Fruit fly (Drosophila melanogaster) whole organism, embryonic: ENCODE measurements around the gene AGO2.

Experiments
- Bgb ChIP-seq: fragments of 200-800 bp; sonication (Bioruptor generic); IDR thresholded peaks from 2 replicates; pipeline ENCODE4 v1.3.6; 2022; ENCODE audit warnings: missing biosample characterization, missing genetic modification characterization; ENCODE audit not compliant: partially characterized antibody
- CG11560 ChIP-seq: fragments of 200-800 bp; sonication (Bioruptor generic); IDR thresholded peaks from 3 replicates; pipeline ENCODE4 v1.3.6; 2022; ENCODE audit warnings: missing biosample characterization, missing genetic modification characterization
- CG11696 ChIP-seq: fragments of 200-800 bp; sonication (Bioruptor generic); IDR thresholded peaks from 2 replicates; pipeline ENCODE4 v1.3.6; 2022; ENCODE audit warnings: missing biosample characterization, missing genetic modification characterization
- CG12155 ChIP-seq: fragments of 200-800 bp; sonication (Bioruptor generic); optimal IDR thresholded peaks from 3 replicates; lab custom pipeline; 2016; ENCODE audit warnings: missing biosample characterization, missing genetic modification characterization
- CG12236 ChIP-seq: fragments of 200-800 bp; sonication (Bioruptor generic); optimal IDR thresholded peaks from 2 replicates; lab custom pipeline; 2016; ENCODE audit warnings: missing biosample characterization, missing genetic modification characterization
- CG12299 ChIP-seq: fragments of 200-800 bp; sonication (Bioruptor generic); optimal IDR thresholded peaks from 2 replicates; lab custom pipeline; 2018; ENCODE audit warnings: missing biosample characterization, mild to moderate bottlenecking, missing genetic modification characterization
- CG17359 ChIP-seq: fragments of 200-800 bp; sonication (Bioruptor generic); optimal IDR thresholded peaks from 3 replicates; lab custom pipeline; 2018; ENCODE audit warnings: missing biosample characterization, mild to moderate bottlenecking, missing genetic modification characterization, moderate library complexity
- CG2129 ChIP-seq: fragments of 200-800 bp; sonication (Bioruptor generic); IDR thresholded peaks from 2 replicates; pipeline ENCODE4 v1.3.6; 2022; ENCODE audit warnings: missing biosample characterization, missing genetic modification characterization; ENCODE audit not compliant: partially characterized antibody
- CG2202 ChIP-seq: fragments of 200-800 bp; sonication (Bioruptor generic); optimal IDR thresholded peaks from 2 replicates; lab custom pipeline; 2018; ENCODE audit warnings: missing biosample characterization, mild to moderate bottlenecking, missing genetic modification characterization
- CG2678 ChIP-seq: fragments of 200-800 bp; sonication (Bioruptor generic); optimal IDR thresholded peaks from 3 replicates; lab custom pipeline; 2019; ENCODE audit warnings: missing biosample characterization, mild to moderate bottlenecking, missing genetic modification characterization, moderate library complexity
- CG2712 ChIP-seq: fragments of 200-800 bp; optimal IDR thresholded peaks from 3 replicates; lab custom pipeline; 2019; ENCODE audit warnings: missing biosample characterization, mild to moderate bottlenecking, missing genetic modification characterization, moderate library complexity
- CG31441 ChIP-seq: fragments of 200-800 bp; sonication (Bioruptor generic); IDR thresholded peaks from 2 replicates; pipeline ENCODE4 v1.3.6; 2022; ENCODE audit warnings: missing biosample characterization, missing genetic modification characterization
- CG34376 ChIP-seq: fragments of 200-800 bp; sonication (Bioruptor generic); optimal IDR thresholded peaks from 2 replicates; lab custom pipeline; 2018; ENCODE audit warnings: missing biosample characterization, mild to moderate bottlenecking, missing genetic modification characterization
- CG6689 ChIP-seq: fragments of 200-800 bp; sonication (Bioruptor generic); IDR thresholded peaks from 2 replicates; pipeline ENCODE4 v1.3.6; 2022; ENCODE audit warnings: missing biosample characterization, missing genetic modification characterization
- CG6765 ChIP-seq: fragments of 200-800 bp; sonication (Bioruptor generic); optimal IDR thresholded peaks from 3 replicates; lab custom pipeline; 2017; ENCODE audit warnings: missing biosample characterization, mild to moderate bottlenecking, missing genetic modification characterization
- CG6791 ChIP-seq: fragments of 200-800 bp; sonication (Bioruptor generic); IDR thresholded peaks from 3 replicates; pipeline ENCODE4 v1.3.6; 2022; ENCODE audit warnings: missing biosample characterization, missing genetic modification characterization; ENCODE audit not compliant: partially characterized antibody
- CG6813 ChIP-seq: fragments of 200-800 bp; sonication (Bioruptor generic); optimal IDR thresholded peaks from 2 replicates; lab custom pipeline; 2017; ENCODE audit warnings: missing biosample characterization, missing genetic modification characterization, mild to moderate bottlenecking, moderate library complexity, missing genetic modification reagents
- CG9817 ChIP-seq: fragments of 200-800 bp; sonication (Bioruptor generic); optimal IDR thresholded peaks from 2 replicates; lab custom pipeline; 2018; ENCODE audit warnings: missing biosample characterization, mild to moderate bottlenecking, missing genetic modification characterization, moderate library complexity
- D ChIP-seq, 2 experiments: fragments of 200-800 bp in 1 of 2; fragments of >200 bp in 1 of 2; sonication (Bioruptor generic) in 1 of 2; optimal IDR thresholded peaks; 2 replicates in 1 of 2; 3 replicates in 1 of 2; lab custom pipeline; 2017; ENCODE audit warnings: mild to moderate bottlenecking in 1 of 2, missing biosample characterization in 1 of 2, missing genetic modification characterization in 1 of 2, missing genetic modification reagents in 1 of 2
- Dad ChIP-seq: fragments of 200-800 bp; sonication (Bioruptor generic); optimal IDR thresholded peaks from 3 replicates; lab custom pipeline; 2016; ENCODE audit warnings: missing biosample characterization, missing genetic modification characterization
- Dbx ChIP-seq: fragments of 200-800 bp; sonication (Bioruptor generic); IDR thresholded peaks from 3 replicates; pipeline ENCODE4 v1.3.6; 2022; ENCODE audit warnings: missing biosample characterization, missing genetic modification characterization
- Dp ChIP-seq: fragments of 200-800 bp; sonication (Bioruptor generic); optimal IDR thresholded peaks from 2 replicates; lab custom pipeline; 2018; ENCODE audit warnings: missing biosample characterization, mild to moderate bottlenecking, missing genetic modification characterization, moderate library complexity
- Dref ChIP-seq: fragments of 200-800 bp; sonication (Bioruptor generic); IDR thresholded peaks from 2 replicates; pipeline ENCODE4 v1.3.6; 2022; ENCODE audit warnings: missing biosample characterization, missing genetic modification characterization
- Ets65A ChIP-seq: fragments of 200-800 bp; sonication (Bioruptor generic); peaks from one replicate; lab custom pipeline; 2016; ENCODE audit warnings: missing biosample characterization, missing genetic modification characterization
- GATAe ChIP-seq: fragments of 200-800 bp; sonication (Bioruptor generic); conservative IDR thresholded peaks from 2 replicates; pipeline ENCODE4 v1.3.6; 2022; ENCODE audit warnings: missing biosample characterization, missing genetic modification characterization
- HLH54F ChIP-seq: fragments of 200-800 bp; sonication (Bioruptor generic); optimal IDR thresholded peaks from 3 replicates; lab custom pipeline; 2016; ENCODE audit warnings: missing biosample characterization, missing genetic modification characterization
- HLHmδ ChIP-seq: fragments of 200-800 bp; sonication (Bioruptor generic); optimal IDR thresholded peaks from 2 replicates; lab custom pipeline; 2018; ENCODE audit warnings: missing biosample characterization, mild to moderate bottlenecking, missing genetic modification characterization, moderate library complexity
- Kr ChIP-seq: fragments of 200-800 bp; sonication (Bioruptor generic); optimal IDR thresholded peaks from 2 replicates; lab custom pipeline; 2017; ENCODE audit warnings: missing biosample characterization, mild to moderate bottlenecking, missing genetic modification characterization
- NC2β ChIP-seq: fragments of 200-800 bp; sonication (Bioruptor generic); optimal IDR thresholded peaks from 2 replicates; lab custom pipeline; 2016; ENCODE audit warnings: missing biosample characterization, missing genetic modification characterization
- Nf-YC ChIP-seq: fragments of 200-800 bp; optimal IDR thresholded peaks from 3 replicates; lab custom pipeline; 2019; ENCODE audit warnings: missing biosample characterization, mild to moderate bottlenecking, missing genetic modification characterization, moderate library complexity
- Pdp1 ChIP-seq, 2 experiments: fragments of 200-800 bp; sonication (Bioruptor generic); optimal IDR thresholded peaks; 3 replicates each; lab custom pipeline; 2016; ENCODE audit warnings: missing biosample characterization in 2 of 2, missing genetic modification characterization in 2 of 2, mild to moderate bottlenecking in 1 of 2, moderate library complexity in 1 of 2
- Ptx1 ChIP-seq: fragments of 200-800 bp; sonication (Bioruptor generic); IDR thresholded peaks from 2 replicates; pipeline ENCODE4 v1.3.6; 2022; ENCODE audit warnings: missing biosample characterization, missing genetic modification characterization
- Rfx ChIP-seq: fragments of 200-800 bp; sonication (Bioruptor generic); IDR thresholded peaks from 2 replicates; pipeline ENCODE4 v1.3.6; 2022; ENCODE audit warnings: missing biosample characterization, missing genetic modification characterization
- Usf ChIP-seq: fragments of 200-800 bp; sonication (Bioruptor generic); optimal IDR thresholded peaks from 2 replicates; lab custom pipeline; 2017; ENCODE audit warnings: missing genotype, missing biosample characterization, missing genetic modification characterization
- Xbp1 ChIP-seq: fragments of 200-800 bp; sonication (Bioruptor generic); optimal IDR thresholded peaks from 3 replicates; lab custom pipeline; 2016; ENCODE audit warnings: missing biosample characterization, mild to moderate bottlenecking, missing genetic modification characterization
- ci ChIP-seq: fragments of 200-800 bp; sonication (Bioruptor generic); IDR thresholded peaks from 3 replicates; pipeline ENCODE4 v1.3.6; 2022; ENCODE audit warnings: missing biosample characterization, missing genetic modification characterization
- cwo ChIP-seq: fragments of 200-800 bp; sonication (Bioruptor generic); optimal IDR thresholded peaks from 3 replicates; lab custom pipeline; 2017; ENCODE audit warnings: missing biosample characterization, missing genetic modification characterization, mild to moderate bottlenecking, moderate library complexity, missing genetic modification reagents
- dan ChIP-seq: fragments of 200-800 bp; sonication (Bioruptor generic); IDR thresholded peaks from 2 replicates; pipeline ENCODE4 v1.3.6; 2022; ENCODE audit warnings: missing biosample characterization, missing genetic modification characterization
- fd3F ChIP-seq: fragments of 200-800 bp; sonication (Bioruptor generic); optimal IDR thresholded peaks from 2 replicates; lab custom pipeline; 2018; ENCODE audit warnings: missing biosample characterization, mild to moderate bottlenecking, missing genetic modification characterization, moderate library complexity
- fu2 ChIP-seq: fragments of 200-800 bp; sonication (Bioruptor generic); optimal IDR thresholded peaks from 2 replicates; lab custom pipeline; 2016; ENCODE audit warnings: missing biosample characterization, missing genetic modification characterization
- hbn ChIP-seq: fragments of 200-800 bp; sonication (Bioruptor generic); IDR thresholded peaks from 2 replicates; pipeline ENCODE4 v1.3.6; 2022; ENCODE audit warnings: missing biosample characterization, missing genetic modification characterization; ENCODE audit not compliant: partially characterized antibody
- her ChIP-seq: fragments of 200-800 bp; sonication (Bioruptor generic); optimal IDR thresholded peaks from 2 replicates; lab custom pipeline; 2016; ENCODE audit warnings: missing biosample characterization, missing genetic modification characterization
- lbe ChIP-seq: fragments of 200-800 bp; sonication (Bioruptor generic); optimal IDR thresholded peaks from 2 replicates; lab custom pipeline; 2016; ENCODE audit warnings: missing biosample characterization, mild to moderate bottlenecking, missing genetic modification characterization
- lola ChIP-seq, 3 experiments: fragments of >200 bp in 2 of 3; fragments of 200-800 bp in 1 of 3; sonication (Bioruptor generic) in 1 of 3; optimal IDR thresholded peaks; 2 replicates each; lab custom pipeline; 2017 to 2019; ENCODE audit warnings: missing biosample characterization in 3 of 3, missing genetic modification characterization in 3 of 3, mild to moderate bottlenecking in 1 of 3, moderate library complexity in 1 of 3
- sug ChIP-seq: fragments of 200-800 bp; optimal IDR thresholded peaks from 2 replicates; lab custom pipeline; 2019; ENCODE audit warnings: missing biosample characterization, mild to moderate bottlenecking, missing genetic modification characterization, moderate library complexity
- tin ChIP-seq: fragments of 200-800 bp; sonication (Bioruptor generic); optimal IDR thresholded peaks from 3 replicates; lab custom pipeline; 2016; ENCODE audit warnings: missing biosample characterization, missing genetic modification characterization
- unc-4 ChIP-seq: fragments of 200-800 bp; sonication (Bioruptor generic); IDR thresholded peaks from 2 replicates; pipeline ENCODE4 v1.3.6; 2022; ENCODE audit warnings: missing biosample characterization, missing genetic modification characterization; ENCODE audit not compliant: partially characterized antibody

AGO2 gene

DNA sequence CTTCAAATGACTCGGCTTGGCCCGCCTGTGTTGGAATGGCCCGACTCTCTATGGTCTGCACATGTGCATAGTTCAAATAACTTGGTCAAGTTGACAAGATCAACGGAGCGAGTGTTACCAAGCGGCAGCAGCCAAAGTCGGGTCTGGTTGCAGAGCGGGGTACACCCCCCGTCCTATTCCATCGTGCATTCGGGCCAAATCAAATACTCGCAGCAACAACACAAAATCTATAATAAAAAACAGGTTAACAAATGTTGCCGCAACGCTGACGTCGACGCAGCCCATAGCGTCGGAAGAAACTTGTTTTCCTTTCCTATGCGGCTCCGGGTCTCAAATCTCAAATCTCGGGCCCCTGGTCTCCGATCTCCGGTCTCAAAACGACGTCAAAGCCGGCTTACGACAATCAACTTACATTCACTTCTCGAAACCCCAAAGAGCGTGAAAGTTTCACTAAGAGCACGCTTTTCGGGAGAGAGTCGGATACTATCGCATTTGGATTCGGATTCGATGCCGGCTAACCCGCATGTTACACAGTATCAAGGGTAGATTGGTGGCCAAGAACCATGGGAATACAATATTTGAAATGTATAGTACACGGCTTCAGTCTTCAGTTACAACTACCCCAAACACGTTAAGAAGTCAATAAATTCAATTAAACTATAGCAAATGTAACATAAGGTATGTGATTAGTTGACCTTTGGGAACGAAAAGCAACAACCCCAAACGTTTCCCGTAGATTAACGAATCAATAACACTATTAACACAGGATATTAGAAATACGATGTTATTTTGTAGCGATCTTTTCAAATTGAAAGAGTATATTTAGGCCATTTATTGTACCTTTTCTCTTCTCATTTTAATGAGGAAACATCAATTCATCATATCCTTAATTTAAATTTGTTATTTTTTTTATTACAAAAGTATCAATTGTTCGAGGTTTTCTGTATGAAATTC lies 19.4 kb upstream of the AGO2 start (continued):
- peak; percentile 33 for TF ChIP-seq fd3F
- TF ChIP-seq cwo = peak; percentile 43
- TF ChIP-seq CG11560 (tag; lab: Robert Waterston, UW) = peak; percentile 52; the same call in 1 of the 3 replicates
- peak; percentile 13 for TF ChIP-seq HLHmδ
- peak; percentile 46 for TF ChIP-seq CG17359 (tag; lab: Kevin White, UChicago)
- 0 out of 3 replicates have a peak, but pooled peaks have one; percentile 16 for TF ChIP-seq Dbx (GFP tag; lab: Robert Waterston, UW)
- peak; percentile 37 for TF ChIP-seq sug (tag; lab: Kevin White, UChicago)
- no peak for TF ChIP-seq CG2129 (GFP tag; lab: Robert Waterston, UW)
- TF ChIP-seq tin (GFP tag; lab: Kevin White, UChicago) = peak; percentile 28
- no peak for TF ChIP-seq D (optimal IDR thresholded peaks at IDR 0.05; lab: Kevin White, UChicago)
- peak; percentile 43 for TF ChIP-seq D (GFP tag; optimal IDR thresholded peaks at IDR 0.05; lab: Kevin White, UChicago)
- peak; percentile 53 for TF ChIP-seq CG12155 (GFP tag; lab: Kevin White, UChicago)
- no peak for TF ChIP-seq CG6765
- TF ChIP-seq Nf-YC = peak; percentile 57
- peak; percentile 81 for TF ChIP-seq CG2678 (tag; lab: Kevin White, UChicago)
- peak; percentile 68 for TF ChIP-seq HLH54F (GFP tag; lab: Kevin White, UChicago)
- TF ChIP-seq Kr = no peak
- TF ChIP-seq CG34376 = no peak
- no peak for TF ChIP-seq GATAe (GFP tag; lab: Robert Waterston, UW)
- TF ChIP-seq Rfx = no peak; the same call in 1 of the 2 replicates
- TF ChIP-seq lbe (GFP tag; lab: Kevin White, UChicago) = no peak
- TF ChIP-seq Xbp1 (GFP tag; lab: Kevin White, UChicago) = peak; percentile 72
- no peak for TF ChIP-seq CG11696 (GFP tag; lab: Robert Waterston, UW)
- peak; percentile 61; the same call in 2 of the 3 replicates for TF ChIP-seq ci (GFP tag; lab: Robert Waterston, UW)
- peak; percentile 28 for TF ChIP-seq CG2202 (tag; lab: Kevin White, UChicago)
- TF ChIP-seq CG12236 (GFP tag; lab: Kevin White, UChicago) = peak; percentile 5
- TF ChIP-seq CG12299 (tag; lab: Kevin White, UChicago) = no peak
- no peak for TF ChIP-seq CG6791 (GFP tag; lab: Robert Waterston, UW)
- TF ChIP-seq hbn (GFP tag; lab: Robert Waterston, UW) = no peak
- TF ChIP-seq Bgb (GFP tag; lab: Robert Waterston, UW) = no peak
- TF ChIP-seq CG9817 (tag; lab: Kevin White, UChicago) = peak; percentile 57
- TF ChIP-seq NC2β (GFP tag; lab: Kevin White, UChicago) = peak; percentile 31
- peak; percentile 59; the same call in 1 of the 2 replicates for TF ChIP-seq CG31441 (GFP tag; lab: Robert Waterston, UW)
- peak; percentile 56 for TF ChIP-seq Usf (GFP tag; lab: Kevin White, UChicago)
- TF ChIP-seq Dref (GFP tag; lab: Robert Waterston, UW) = no peak
- TF ChIP-seq CG2712 = peak; percentile 63
- peak; percentile 5 to 71 for TF ChIP-seq Pdp1 (GFP tag; optimal IDR thresholded peaks at IDR 0.05; lab: Kevin White, UChicago)
- TF ChIP-seq unc-4 (GFP tag; lab: Robert Waterston, UW) = no peak
- TF ChIP-seq CG6813 = no peak
- peak; percentile 42; the same call in 1 of the 2 replicates for TF ChIP-seq CG6689 (GFP tag; lab: Robert Waterston, UW)
- no peak for TF ChIP-seq dan (GFP tag; lab: Robert Waterston, UW)
- TF ChIP-seq Dad (GFP tag; lab: Kevin White, UChicago) = peak; percentile 18
- no peak for TF ChIP-seq her (GFP tag; lab: Kevin White, UChicago)
- peak; percentile 34; the same call in 1 of the 2 replicates for TF ChIP-seq Ptx1 (GFP tag; lab: Robert Waterston, UW)
- TF ChIP-seq lola (GFP tag; optimal IDR thresholded peaks at IDR 0.05; lab: Kevin White, UChicago) = peak in 1 of 3 experiments; percentile 83
- TF ChIP-seq Dp (GFP tag; lab: Kevin White, UChicago) = no peak
- TF ChIP-seq Ets65A = peak; percentile 93
- TF ChIP-seq fu2 (GFP tag; lab: Kevin White, UChicago) = peak; percentile 16
